Fruit fly (Drosophila melanogaster) whole organism, embryonic: ENCODE results near the gene CG6610.

ENCODE experiments used
- CG1024 ChIP-seq: fragments of 200-800 bp; sonication (Bioruptor generic); IDR thresholded peaks from 2 replicates; pipeline ENCODE4 v1.3.6; 2022; ENCODE audit warnings: missing biosample characterization, missing genetic modification characterization
- CG10431 ChIP-seq: fragments of 200-800 bp; sonication (Bioruptor generic); optimal IDR thresholded peaks from 3 replicates; lab custom pipeline; 2018; ENCODE audit warnings: missing biosample characterization, mild to moderate bottlenecking, missing genetic modification characterization
- CG12071 ChIP-seq: fragments of 200-800 bp; sonication (Bioruptor generic); optimal IDR thresholded peaks from 3 replicates; lab custom pipeline; 2018; ENCODE audit warnings: missing biosample characterization, mild to moderate bottlenecking, missing genetic modification characterization
- CG12155 ChIP-seq: fragments of 200-800 bp; sonication (Bioruptor generic); optimal IDR thresholded peaks from 3 replicates; lab custom pipeline; 2016; ENCODE audit warnings: missing biosample characterization, missing genetic modification characterization
- CG12942 ChIP-seq: fragments of 200-800 bp; sonication (Bioruptor generic); optimal IDR thresholded peaks from 3 replicates; lab custom pipeline; 2016; ENCODE audit warnings: missing biosample characterization, missing genetic modification characterization
- CG13287 ChIP-seq: fragments of 200-800 bp; sonication (Bioruptor generic); IDR thresholded peaks from 2 replicates; pipeline ENCODE4 v1.3.6; 2022; ENCODE audit warnings: missing biosample characterization, missing genetic modification characterization; ENCODE audit not compliant: partially characterized antibody
- CG13296 ChIP-seq: fragments of 200-800 bp; sonication (Bioruptor generic); optimal IDR thresholded peaks from 3 replicates; lab custom pipeline; 2018; ENCODE audit warnings: missing biosample characterization, mild to moderate bottlenecking, missing genetic modification characterization
- CG14667 ChIP-seq: fragments of 200-800 bp; sonication (Bioruptor generic); IDR thresholded peaks from 2 replicates; pipeline ENCODE4 v1.3.6; 2022; ENCODE audit warnings: missing biosample characterization, missing genetic modification characterization
- CG15514 ChIP-seq: fragments of 200-800 bp; sonication (Bioruptor generic); optimal IDR thresholded peaks from 3 replicates; lab custom pipeline; 2017; ENCODE audit warnings: missing biosample characterization, missing genetic modification characterization, mild to moderate bottlenecking, moderate library complexity, missing genetic modification reagents
- CG17912 ChIP-seq: fragments of 200-800 bp; sonication (Bioruptor generic); optimal IDR thresholded peaks from 2 replicates; lab custom pipeline; 2018; ENCODE audit warnings: missing biosample characterization, mild to moderate bottlenecking, missing genetic modification characterization
- CG18764 ChIP-seq: fragments of 200-800 bp; sonication (Bioruptor generic); optimal IDR thresholded peaks from 3 replicates; lab custom pipeline; 2016; ENCODE audit warnings: missing biosample characterization, missing genetic modification characterization
- CG2875 ChIP-seq: fragments of 200-800 bp; sonication (Bioruptor generic); optimal IDR thresholded peaks from 2 replicates; lab custom pipeline; 2017; ENCODE audit warnings: missing biosample characterization, mild to moderate bottlenecking, missing genetic modification characterization, missing genetic modification reagents
- CG3163 ChIP-seq: fragments of 200-800 bp; sonication (Bioruptor generic); optimal IDR thresholded peaks from 3 replicates; lab custom pipeline; 2016; ENCODE audit warnings: missing biosample characterization, missing genetic modification characterization
- CG33213 ChIP-seq: fragments of 200-800 bp; sonication (Bioruptor generic); optimal IDR thresholded peaks from 3 replicates; lab custom pipeline; 2016; ENCODE audit warnings: missing biosample characterization, missing genetic modification characterization
- CG3847 ChIP-seq: fragments of 200-800 bp; sonication (Bioruptor generic); IDR thresholded peaks from 2 replicates; pipeline ENCODE4 v1.3.6; 2022; ENCODE audit warnings: missing biosample characterization, missing genetic modification characterization
- CG6791 ChIP-seq: fragments of 200-800 bp; sonication (Bioruptor generic); IDR thresholded peaks from 3 replicates; pipeline ENCODE4 v1.3.6; 2022; ENCODE audit warnings: missing biosample characterization, missing genetic modification characterization; ENCODE audit not compliant: partially characterized antibody
- Camta ChIP-seq: fragments of 200-800 bp; sonication (Bioruptor generic); optimal IDR thresholded peaks from 2 replicates; lab custom pipeline; 2016; ENCODE audit warnings: missing biosample characterization, missing genetic modification characterization
- Dad ChIP-seq: fragments of 200-800 bp; sonication (Bioruptor generic); optimal IDR thresholded peaks from 3 replicates; lab custom pipeline; 2016; ENCODE audit warnings: missing biosample characterization, missing genetic modification characterization
- Deaf1 ChIP-seq: fragments of 200-800 bp; optimal IDR thresholded peaks from 3 replicates; lab custom pipeline; 2019; ENCODE audit warnings: missing biosample characterization, mild to moderate bottlenecking, missing genetic modification characterization, moderate library complexity
- Dek ChIP-seq: fragments of 200-800 bp; sonication (Bioruptor generic); optimal IDR thresholded peaks from 3 replicates; lab custom pipeline; 2019; ENCODE audit warnings: missing biosample characterization, mild to moderate bottlenecking, missing genetic modification characterization, moderate library complexity
- Dref ChIP-seq: fragments of 200-800 bp; sonication (Bioruptor generic); IDR thresholded peaks from 2 replicates; pipeline ENCODE4 v1.3.6; 2022; ENCODE audit warnings: missing biosample characterization, missing genetic modification characterization
- Drgx ChIP-seq: fragments of 200-800 bp; sonication (Bioruptor generic); IDR thresholded peaks from 2 replicates; pipeline ENCODE4 v1.3.6; 2022; ENCODE audit warnings: missing biosample characterization, missing genetic modification characterization
- ERR ChIP-seq: fragments of 200-800 bp; sonication (Bioruptor generic); optimal IDR thresholded peaks from 2 replicates; lab custom pipeline; 2016; ENCODE audit warnings: missing biosample characterization, missing genetic modification characterization
- Hey ChIP-seq: fragments of 200-800 bp; sonication (Bioruptor generic); optimal IDR thresholded peaks from 3 replicates; lab custom pipeline; 2018; ENCODE audit warnings: missing biosample characterization, mild to moderate bottlenecking, missing genetic modification characterization
- Hr39 ChIP-seq: fragments of >200 bp; optimal IDR thresholded peaks from 2 replicates; lab custom pipeline; 2017
- Jarid2 ChIP-seq: fragments of 200-800 bp; sonication (Bioruptor generic); optimal IDR thresholded peaks from 3 replicates; lab custom pipeline; 2017; ENCODE audit warnings: mild to moderate bottlenecking, missing biosample characterization, missing genetic modification reagents, missing genetic modification characterization
- Meics ChIP-seq: fragments of 200-800 bp; sonication (Bioruptor generic); optimal IDR thresholded peaks from 2 replicates; lab custom pipeline; 2017; ENCODE audit warnings: missing biosample characterization, mild to moderate bottlenecking, missing genetic modification characterization
- Pdp1 ChIP-seq, 2 experiments: fragments of 200-800 bp; sonication (Bioruptor generic); optimal IDR thresholded peaks; 3 replicates each; lab custom pipeline; 2016; ENCODE audit warnings: missing biosample characterization in 2 of 2, missing genetic modification characterization in 2 of 2, mild to moderate bottlenecking in 1 of 2, moderate library complexity in 1 of 2
- Tbp ChIP-seq: fragments of >200 bp; optimal IDR thresholded peaks from 2 replicates; lab custom pipeline; 2018; ENCODE audit warnings: missing biosample characterization, missing genetic modification characterization
- YL-1 ChIP-seq: fragments of 200-800 bp; sonication (Bioruptor generic); optimal IDR thresholded peaks from 3 replicates; lab custom pipeline; 2017; ENCODE audit warnings: missing biosample characterization, mild to moderate bottlenecking, missing genetic modification characterization
- ara ChIP-seq: fragments of 200-800 bp; sonication (Bioruptor generic); IDR thresholded peaks from 2 replicates; pipeline ENCODE4 v1.3.6; 2022; ENCODE audit warnings: missing biosample characterization, missing genetic modification characterization
- chinmo ChIP-seq: fragments of 200-800 bp; sonication (Bioruptor generic); IDR thresholded peaks from 4 replicates; pipeline ENCODE4 v1.3.6; 2022; ENCODE audit warnings: missing biosample characterization, missing genetic modification characterization; ENCODE audit not compliant: partially characterized antibody
- dati ChIP-seq: fragments of 200-800 bp; sonication (Bioruptor generic); IDR thresholded peaks from 2 replicates; pipeline ENCODE4 v1.3.6; 2022; ENCODE audit warnings: missing biosample characterization, missing genetic modification characterization
- disco-r ChIP-seq: fragments of 200-800 bp; sonication (Bioruptor generic); optimal IDR thresholded peaks from 2 replicates; lab custom pipeline; 2016; ENCODE audit warnings: missing biosample characterization, missing genetic modification characterization
- lab ChIP-seq: fragments of 200-800 bp; sonication (Bioruptor generic); optimal IDR thresholded peaks from 3 replicates; lab custom pipeline; 2017; ENCODE audit warnings: missing biosample characterization, missing genetic modification characterization, mild to moderate bottlenecking, moderate library complexity, missing genetic modification reagents
- lmd ChIP-seq: fragments of 200-800 bp; sonication (Bioruptor generic); IDR thresholded peaks from 2 replicates; pipeline ENCODE4 v1.3.6; 2022; ENCODE audit warnings: missing biosample characterization, missing genetic modification characterization
- mirr ChIP-seq: fragments of 200-800 bp; sonication (Bioruptor generic); optimal IDR thresholded peaks from 3 replicates; lab custom pipeline; 2018; ENCODE audit warnings: missing biosample characterization, mild to moderate bottlenecking, missing genetic modification characterization
- p53 ChIP-seq: fragments of 200-800 bp; sonication (Bioruptor generic); optimal IDR thresholded peaks from 2 replicates; lab custom pipeline; 2016; ENCODE audit warnings: missing biosample characterization, missing genetic modification characterization
- prd ChIP-seq, 3 experiments: fragments of >200 bp in 2 of 3; fragments of 200-800 bp in 1 of 3; sonication (Bioruptor generic) in 1 of 3; optimal IDR thresholded peaks in 2 of 3; IDR thresholded peaks in 1 of 3; 2 replicates in 2 of 3; 3 replicates in 1 of 3; pipeline versions ENCODE4 v1.3.6 to Lab custom; 2017 to 2022; ENCODE audit warnings: missing biosample characterization in 1 of 3, missing genetic modification characterization in 1 of 3
- salm ChIP-seq: fragments of 200-800 bp; sonication (Bioruptor generic); optimal IDR thresholded peaks from 2 replicates; lab custom pipeline; 2018; ENCODE audit warnings: missing biosample characterization, mild to moderate bottlenecking, missing genetic modification characterization
- sna ChIP-seq: fragments of 200-800 bp; sonication (Bioruptor generic); IDR thresholded peaks from 2 replicates; pipeline ENCODE4 v1.3.6; 2022; ENCODE audit warnings: missing biosample characterization, missing genetic modification characterization; ENCODE audit not compliant: partially characterized antibody
- stwl ChIP-seq: fragments of 200-800 bp; sonication (Bioruptor generic); optimal IDR thresholded peaks from 3 replicates; lab custom pipeline; 2018; ENCODE audit warnings: missing biosample characterization, mild to moderate bottlenecking, missing genetic modification characterization, moderate library complexity
- tio ChIP-seq: fragments of 200-800 bp; sonication (Bioruptor generic); optimal IDR thresholded peaks from 2 replicates; lab custom pipeline; 2017; ENCODE audit warnings: missing biosample characterization, missing genetic modification characterization, inconsistent platforms
- zen ChIP-seq: fragments of 200-800 bp; sonication (Bioruptor generic); optimal IDR thresholded peaks from 3 replicates; lab custom pipeline; 2018; ENCODE audit warnings: missing biosample characterization, mild to moderate bottlenecking, missing genetic modification characterization, moderate library complexity
- zf30C ChIP-seq: fragments of 200-800 bp; sonication (Bioruptor generic); optimal IDR thresholded peaks from 3 replicates; lab custom pipeline; 2018; ENCODE audit warnings: missing biosample characterization, mild to moderate bottlenecking, missing genetic modification characterization

Gene CG6610

dm6 chr3L:6062860-6063607, 12.3 kb upstream of the CG6610 start, which contains the start of gene CG10472 (continued):
- TF ChIP-seq Hey (tag; lab: Kevin White, UChicago): no peak
- peak in 1 of 2 experiments; percentile 85 for TF ChIP-seq Pdp1 (GFP tag; optimal IDR thresholded peaks at IDR 0.05; lab: Kevin White, UChicago)
- no peak for TF ChIP-seq lab
- TF ChIP-seq dati: no peak
- TF ChIP-seq CG12155: no peak
- peak; percentile 2 for TF ChIP-seq mirr (GFP tag; lab: Kevin White, UChicago)
- no peak for TF ChIP-seq CG3163 (GFP tag; lab: Kevin White, UChicago)
- no peak for TF ChIP-seq zf30C (GFP tag; lab: Kevin White, UChicago)
- no peak for TF ChIP-seq CG10431 (GFP tag; lab: Kevin White, UChicago)
- TF ChIP-seq YL-1 (GFP tag; lab: Kevin White, UChicago): no peak
- no peak for TF ChIP-seq CG13287 (GFP tag; lab: Robert Waterston, UW)
- TF ChIP-seq disco-r (GFP tag; lab: Kevin White, UChicago): no peak
- no peak for TF ChIP-seq CG2875

DNA sequence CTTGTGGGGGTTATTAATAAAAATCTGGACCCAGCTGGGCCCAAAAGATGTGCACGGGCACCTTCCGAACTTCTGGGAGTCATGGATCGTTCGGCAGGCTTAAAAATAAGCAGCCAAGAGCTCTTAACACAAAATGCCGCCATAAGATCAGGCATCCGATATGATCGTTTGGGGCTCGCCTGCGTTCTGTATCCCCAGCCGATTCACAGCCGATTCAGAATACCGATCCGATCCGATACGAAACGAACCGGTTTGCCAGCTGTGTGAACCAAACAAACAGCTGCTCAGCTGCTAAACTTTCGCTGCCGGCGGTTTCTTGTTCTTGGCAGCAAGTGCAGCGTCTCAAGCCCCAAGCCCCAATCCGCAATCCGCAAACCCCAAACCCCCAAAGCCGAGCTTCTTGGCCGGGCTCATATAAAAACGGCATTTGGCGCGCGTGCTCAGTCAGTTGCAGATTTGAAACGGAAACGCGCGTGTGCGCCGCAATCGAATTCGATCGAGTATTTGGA, 9.4 kb upstream of the CG6610 start, which contains the start of gene CG42269:
Gene CG42269 (plus strand): TSS at position 416 of the 509 bp plus-strand sequence.
- TF ChIP-seq Deaf1 (peak; percentile 56), Meics (GFP tag; lab: Kevin White, UChicago) (no peak), chinmo (GFP tag; lab: Robert Waterston, UW) (0 out of 4 replicates have a peak, but pooled peaks have one; percentile 38)

DNA sequence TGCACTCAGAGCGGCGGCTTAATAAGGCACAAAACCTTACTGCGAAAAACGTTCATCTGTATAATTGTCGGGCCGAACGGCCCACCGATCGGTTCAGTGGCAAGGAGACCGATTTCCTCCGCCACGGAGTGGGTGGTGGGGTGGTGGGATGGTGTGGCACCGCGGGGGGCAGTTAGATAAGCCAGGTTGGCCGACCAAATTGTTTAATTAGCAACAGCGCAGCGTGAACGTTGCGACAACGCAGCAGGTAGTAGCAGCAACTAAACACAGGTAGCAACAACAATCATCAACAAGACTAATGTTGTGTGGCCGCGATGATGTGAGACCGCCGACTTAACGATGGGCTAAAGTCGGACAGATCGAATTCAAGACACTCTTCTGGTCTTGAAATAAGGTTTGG, 7.2 kb upstream of the CG6610 start:
- TF ChIP-seq CG3847 (GFP tag; lab: Robert Waterston, UW) (no peak), CG6791 (0 out of 3 replicates have a peak, but pooled peaks have one; percentile 36), p53 (GFP tag; lab: Kevin White, UChicago) (no peak), stwl (tag; lab: Kevin White, UChicago) (no peak), Camta (GFP tag; lab: Kevin White, UChicago) (no peak), Hr39 (lab: Kevin White, UChicago) (peak; percentile 20), dati (no peak), Tbp (GFP tag; lab: Kevin White, UChicago) (no peak), salm (no peak), CG13296 (no peak), CG33213 (GFP tag; lab: Kevin White, UChicago) (no peak), Jarid2 (no peak), Dek (tag; lab: Kevin White, UChicago) (no peak), CG14667 (GFP tag; lab: Robert Waterston, UW) (no peak), Drgx (GFP tag; lab: Robert Waterston, UW) (peak; percentile 22; the same call in 1 of the 2 replicates), CG12942 (no peak), CG17912 (GFP tag; lab: Kevin White, UChicago) (no peak), CG1024 (GFP tag; lab: Robert Waterston, UW) (no peak), CG15514 (GFP tag; lab: Kevin White, UChicago) (no peak), sna (GFP tag; lab: Robert Waterston, UW) (no peak), prd (optimal IDR thresholded peaks at IDR 0.05; lab: Kevin White, UChicago) (no peak), prd (GFP tag; IDR thresholded peaks at IDR 0.05; lab: Robert Waterston, UW) (0 out of 3 replicates have a peak, but pooled peaks have one; percentile 18), zen (tag; lab: Kevin White, UChicago) (peak; percentile 95), lmd (GFP tag; lab: Robert Waterston, UW) (no peak), CG12071 (GFP tag; lab: Kevin White, UChicago) (no peak), tio (GFP tag; lab: Kevin White, UChicago) (no peak), ara (GFP tag; lab: Robert Waterston, UW) (no peak), CG18764 (GFP tag; lab: Kevin White, UChicago) (no peak), Dref (0 out of 2 replicates have a peak, but pooled peaks have one; percentile 1), Dad (GFP tag; lab: Kevin White, UChicago) (no peak), ERR (GFP tag; lab: Kevin White, UChicago) (no peak)
